Fruit fly (Drosophila melanogaster): ENCODE results near the gene CG10621.

dm6 chr2L:18986125-18986498, 31.9 kb upstream of the CG10621 start:
- TF ChIP-seq eg (GFP tag; IDR thresholded peaks at IDR 0.05) (no peak), achi (GFP tag; optimal IDR thresholded peaks at IDR 0.05) (no peak), Lpt (GFP tag; optimal IDR thresholded peaks at IDR 0.05) (no peak), CG16779 (tag; optimal IDR thresholded peaks at IDR 0.05) (no peak), Met (GFP tag; optimal IDR thresholded peaks at IDR 0.05) (no peak), ss (GFP tag; optimal IDR thresholded peaks at IDR 0.05) (no peak), CG15336 (GFP tag; IDR thresholded peaks at IDR 0.05) (no peak), salr (GFP tag; optimal IDR thresholded peaks at IDR 0.05) (no peak), Sox102F (GFP tag; optimal IDR thresholded peaks at IDR 0.05) (no peak), CG8119 (GFP tag; IDR thresholded peaks at IDR 0.05) (no peak), Hr39 (GFP tag; optimal IDR thresholded peaks at IDR 0.05) (no peak), CG11762 (GFP tag; optimal IDR thresholded peaks at IDR 0.05; ENCODE audit: insufficient read depth) (no peak)
